Worm (Caenorhabditis elegans) whole organism, young adult: Measurements from ENCODE around the gene srp-2.

Experiments used
- B0019.2 ChIP-seq: fragments of 200-800 bp; sonication (Bioruptor generic); conservative IDR thresholded peaks from 2 replicates; pipeline ENCODE4 v1.3.6; 2022; ENCODE audit warnings: missing genetic modification reagents, missing genetic modification characterization, missing compliant biosample characterization
- B0035.1 ChIP-seq: sonication (generic microtip); optimal IDR thresholded peaks from 2 replicates; lab custom pipeline; 2016; ENCODE audit warnings: missing genetic modification characterization, mild to moderate bottlenecking, missing compliant biosample characterization, missing genotype, missing genetic modification reagents
- D2030.7 ChIP-seq: fragments of 200-800 bp; sonication (Bioruptor generic); IDR thresholded peaks from 2 replicates; pipeline ENCODE4 v1.3.6; 2022; ENCODE audit warnings: missing genetic modification reagents, missing genetic modification characterization, missing compliant biosample characterization
- F33H1.4 ChIP-seq: fragments of 200-800 bp; sonication (Bioruptor generic); IDR thresholded peaks from 2 replicates; pipeline ENCODE4 v1.3.6; 2022; ENCODE audit warnings: missing genetic modification reagents, missing genetic modification characterization, missing compliant biosample characterization
- F37B4.10 ChIP-seq: fragments of 200-800 bp; sonication (Bioruptor generic); IDR thresholded peaks from 2 replicates; pipeline ENCODE4 v1.3.6; 2022; ENCODE audit warnings: missing genetic modification characterization, missing compliant biosample characterization
- F52B5.7 ChIP-seq: sonication (generic microtip); optimal IDR thresholded peaks from 2 replicates; lab custom pipeline; 2016; ENCODE audit warnings: mild to moderate bottlenecking, missing genetic modification characterization, missing compliant biosample characterization
- F57A8.1 ChIP-seq: fragments of 200-800 bp; sonication (Bioruptor generic); optimal IDR thresholded peaks from 2 replicates; lab custom pipeline; 2018; ENCODE audit warnings: mild to moderate bottlenecking, missing genetic modification characterization, moderate library complexity, missing compliant biosample characterization
- K12H6.12 ChIP-seq: fragments of 200-800 bp; sonication (Bioruptor generic); optimal IDR thresholded peaks from 2 replicates; lab custom pipeline; 2018; ENCODE audit warnings: mild to moderate bottlenecking, missing genetic modification characterization, missing compliant biosample characterization
- T26A5.8 ChIP-seq: sonication (generic microtip); optimal IDR thresholded peaks from 2 replicates; lab custom pipeline; 2016; ENCODE audit warnings: missing genetic modification characterization, missing compliant biosample characterization
- Y53G8AR.9 ChIP-seq: fragments of 200-800 bp; sonication (Bioruptor generic); conservative IDR thresholded peaks from 2 replicates; pipeline ENCODE4 v1.3.6; 2022; ENCODE audit warnings: missing genetic modification reagents, missing genetic modification characterization, missing compliant biosample characterization
- Y56A3A.18 ChIP-seq: fragments of 200-800 bp; sonication (Bioruptor generic); IDR thresholded peaks from 2 replicates; pipeline ENCODE4 v1.3.6; 2022; ENCODE audit warnings: missing genetic modification reagents, missing genetic modification characterization, missing compliant biosample characterization
- athp-1 ChIP-seq: sonication (generic microtip); optimal IDR thresholded peaks from 2 replicates; lab custom pipeline; 2017; ENCODE audit warnings: mild to moderate bottlenecking, missing genetic modification characterization, missing compliant biosample characterization
- cebp-1 ChIP-seq, 2 experiments: fragments of 200-800 bp in 1 of 2; sonication (Bioruptor generic) in 1 of 2; sonication (generic microtip) in 1 of 2; IDR thresholded peaks in 1 of 2; optimal IDR thresholded peaks in 1 of 2; 2 replicates each; pipeline versions ENCODE4 v1.3.6 to Lab custom; 2017 to 2022; ENCODE audit warnings: missing compliant biosample characterization in 2 of 2, missing genetic modification characterization in 2 of 2, mild to moderate bottlenecking in 1 of 2, missing genetic modification reagents in 1 of 2, moderate library complexity in 1 of 2
- ceh-100 ChIP-seq: fragments of 200-800 bp; sonication (Bioruptor generic); IDR thresholded peaks from 2 replicates; pipeline ENCODE4 v1.3.6; 2022; ENCODE audit warnings: missing genetic modification reagents, missing genetic modification characterization, missing compliant biosample characterization
- ceh-79 ChIP-seq: sonication (generic microtip); optimal IDR thresholded peaks from 2 replicates; lab custom pipeline; 2017; ENCODE audit warnings: mild to moderate bottlenecking, missing genetic modification characterization, missing compliant biosample characterization
- dox-1 ChIP-seq: fragments of 200-800 bp; sonication (Bioruptor generic); IDR thresholded peaks from 2 replicates; pipeline ENCODE4 v1.3.6; 2022; ENCODE audit warnings: missing genetic modification reagents, missing genetic modification characterization, missing compliant biosample characterization
- dpl-1 ChIP-seq: fragments of 150-350 bp; optimal IDR thresholded peaks from 2 replicates; lab custom pipeline; 2014; ENCODE audit warnings: missing biosample characterization, missing genetic modification reagents, missing genetic modification characterization
- efl-1 ChIP-seq: fragments of 150-350 bp; optimal IDR thresholded peaks from 2 replicates; lab custom pipeline; 2014; ENCODE audit warnings: missing biosample characterization, missing genetic modification reagents, missing genetic modification characterization
- ekl-4 ChIP-seq: fragments of 200-800 bp; sonication (Bioruptor generic); IDR thresholded peaks from 2 replicates; pipeline ENCODE4 v1.3.6; 2022; ENCODE audit warnings: missing genetic modification reagents, missing genetic modification characterization, missing compliant biosample characterization
- ets-4 ChIP-seq: fragments of 200-800 bp; sonication (Bioruptor generic); optimal IDR thresholded peaks from 2 replicates; lab custom pipeline; 2018; ENCODE audit warnings: mild to moderate bottlenecking, missing genetic modification characterization, missing compliant biosample characterization
- fkh-3 ChIP-seq: sonication (generic microtip); optimal IDR thresholded peaks from 2 replicates; lab custom pipeline; 2016; ENCODE audit warnings: mild to moderate bottlenecking, missing genetic modification characterization, missing compliant biosample characterization
- him-1 ChIP-seq: sonication (generic microtip); optimal IDR thresholded peaks from 2 replicates; lab custom pipeline; 2016; ENCODE audit warnings: missing genotype, missing genetic modification reagents, missing genetic modification characterization, missing compliant biosample characterization
- hlh-26 ChIP-seq: fragments of 200-800 bp; sonication (Bioruptor generic); conservative IDR thresholded peaks from 2 replicates; pipeline ENCODE4 v1.3.6; 2022; ENCODE audit warnings: missing genetic modification reagents, missing genetic modification characterization, missing compliant biosample characterization
- hmg-1.2 ChIP-seq: fragments of 200-800 bp; sonication (Bioruptor generic); IDR thresholded peaks from 2 replicates; pipeline ENCODE4 v1.3.6; 2022; ENCODE audit warnings: missing genetic modification reagents, missing genetic modification characterization, missing compliant biosample characterization
- hmg-20 ChIP-seq: fragments of 200-800 bp; sonication (Bioruptor generic); IDR thresholded peaks from 2 replicates; pipeline ENCODE4 v1.3.6; 2022; ENCODE audit warnings: missing genetic modification reagents, missing genetic modification characterization, missing compliant biosample characterization
- hsf-1 ChIP-seq: fragments of 200-800 bp; sonication (Bioruptor generic); IDR thresholded peaks from 2 replicates; pipeline ENCODE4 v1.3.6; 2022; ENCODE audit warnings: missing genetic modification reagents, missing genetic modification characterization, missing compliant biosample characterization
- lin-54 ChIP-seq: fragments of 200-800 bp; sonication (Bioruptor generic); optimal IDR thresholded peaks from 2 replicates; lab custom pipeline; 2018; ENCODE audit warnings: mild to moderate bottlenecking, missing genetic modification characterization, missing compliant biosample characterization
- lir-1 ChIP-seq: fragments of 200-800 bp; sonication (Bioruptor generic); conservative IDR thresholded peaks from 2 replicates; pipeline ENCODE4 v1.3.6; 2022; ENCODE audit warnings: missing genetic modification reagents, missing genetic modification characterization, missing compliant biosample characterization
- lsy-27 ChIP-seq: sonication (generic microtip); optimal IDR thresholded peaks from 2 replicates; lab custom pipeline; 2017; ENCODE audit warnings: missing genetic modification characterization, mild to moderate bottlenecking, missing compliant biosample characterization, antibody characterized with exemption, missing genotype, borderline replicate concordance; ENCODE audit not compliant: insufficient read depth
- madf-10 ChIP-seq: sonication (generic microtip); optimal IDR thresholded peaks from 2 replicates; lab custom pipeline; 2016; ENCODE audit warnings: mild to moderate bottlenecking, missing genetic modification characterization, missing compliant biosample characterization
- madf-3 ChIP-seq: fragments of 200-800 bp; sonication (Bioruptor generic); IDR thresholded peaks from 2 replicates; pipeline ENCODE4 v1.3.6; 2022; ENCODE audit warnings: missing genetic modification reagents, missing genetic modification characterization, missing compliant biosample characterization
- madf-6 ChIP-seq: fragments of 200-800 bp; sonication (Bioruptor generic); IDR thresholded peaks from 2 replicates; pipeline ENCODE4 v1.3.6; 2022; ENCODE audit warnings: missing genetic modification reagents, missing genetic modification characterization, missing compliant biosample characterization
- mcd-1 ChIP-seq: fragments of 200-800 bp; sonication (Bioruptor generic); IDR thresholded peaks from 2 replicates; pipeline ENCODE4 v1.3.6; 2022; ENCODE audit warnings: missing genetic modification reagents, missing genetic modification characterization, missing compliant biosample characterization
- mes-4 ChIP-seq: sonication (generic microtip); optimal IDR thresholded peaks from 2 replicates; lab custom pipeline; 2016; ENCODE audit warnings: missing genotype, missing genetic modification characterization, missing compliant biosample characterization
- nfya-1 ChIP-seq: sonication (generic microtip); optimal IDR thresholded peaks from 2 replicates; lab custom pipeline; 2017; ENCODE audit warnings: antibody characterized with exemption, missing compliant biosample characterization, missing genetic modification characterization, borderline replicate concordance; ENCODE audit not compliant: insufficient read depth
- nfya-2 ChIP-seq: fragments of 200-800 bp; sonication (Bioruptor generic); IDR thresholded peaks from 2 replicates; pipeline ENCODE4 v1.3.6; 2022; ENCODE audit warnings: missing genetic modification reagents, missing genetic modification characterization, missing compliant biosample characterization
- nhr-90 ChIP-seq: sonication (generic microtip); optimal IDR thresholded peaks from 2 replicates; lab custom pipeline; 2016; ENCODE audit warnings: missing genotype, mild to moderate bottlenecking, missing genetic modification characterization, missing compliant biosample characterization
- pha-4 ChIP-seq: fragments of 150-350 bp; sonication (generic microtip); optimal IDR thresholded peaks from 2 replicates; lab custom pipeline; 2014; ENCODE audit warnings: missing biosample characterization, missing genetic modification reagents, missing genetic modification characterization
- rcor-1 ChIP-seq: fragments of 200-800 bp; sonication (Bioruptor generic); IDR thresholded peaks from 2 replicates; pipeline ENCODE4 v1.3.6; 2022; ENCODE audit warnings: missing genetic modification reagents, missing genetic modification characterization, missing compliant biosample characterization
- repo-1 ChIP-seq: sonication (generic microtip); optimal IDR thresholded peaks from 2 replicates; lab custom pipeline; 2017; ENCODE audit warnings: mild to moderate bottlenecking, missing genetic modification characterization, missing compliant biosample characterization
- rpc-1 ChIP-seq, 2 experiments: fragments of 150-350 bp in 1 of 2; sonication (generic microtip) in 1 of 2; optimal IDR thresholded peaks; 2 replicates each; lab custom pipeline; 2014 to 2018; ENCODE audit warnings: missing biosample characterization in 1 of 2, missing genetic modification characterization in 1 of 2, missing genetic modification reagents in 1 of 2, missing genotype in 1 of 2
- sdz-38 ChIP-seq: sonication (generic microtip); optimal IDR thresholded peaks from 2 replicates; lab custom pipeline; 2016; ENCODE audit warnings: missing genotype, missing genetic modification characterization, missing compliant biosample characterization
- snpc-4 ChIP-seq, 5 experiments: fragments of 150-350 bp in 1 of 5; sonication (generic microtip) in 4 of 5; optimal IDR thresholded peaks; 2 replicates each; lab custom pipeline; 2014 to 2018; ENCODE audit warnings: missing genetic modification characterization in 5 of 5, missing biosample characterization in 3 of 5, antibody characterized with exemption in 2 of 5, mild to moderate bottlenecking in 2 of 5, missing compliant biosample characterization in 2 of 5, missing genotype in 2 of 5, moderate library complexity in 2 of 5, missing genetic modification reagents in 1 of 5
- somi-1 ChIP-seq: fragments of 200-800 bp; sonication (Bioruptor generic); optimal IDR thresholded peaks from 2 replicates; lab custom pipeline; 2018; ENCODE audit warnings: mild to moderate bottlenecking, missing genetic modification characterization, missing compliant biosample characterization
- tbp1 ChIP-seq: fragments of 200-800 bp; sonication (Bioruptor generic); optimal IDR thresholded peaks from 2 replicates; lab custom pipeline; 2018; ENCODE audit warnings: mild to moderate bottlenecking, missing genetic modification characterization, missing compliant biosample characterization
- ztf-18 ChIP-seq: sonication (generic microtip); optimal IDR thresholded peaks from 2 replicates; lab custom pipeline; 2016; ENCODE audit warnings: missing genotype, mild to moderate bottlenecking, missing genetic modification characterization, missing compliant biosample characterization
- ztf-28 ChIP-seq: fragments of 200-800 bp; sonication (Bioruptor generic); IDR thresholded peaks from 2 replicates; pipeline ENCODE4 v1.3.6; 2022; ENCODE audit warnings: missing genetic modification reagents, missing genetic modification characterization, missing compliant biosample characterization

srp-2 gene

DNA sequence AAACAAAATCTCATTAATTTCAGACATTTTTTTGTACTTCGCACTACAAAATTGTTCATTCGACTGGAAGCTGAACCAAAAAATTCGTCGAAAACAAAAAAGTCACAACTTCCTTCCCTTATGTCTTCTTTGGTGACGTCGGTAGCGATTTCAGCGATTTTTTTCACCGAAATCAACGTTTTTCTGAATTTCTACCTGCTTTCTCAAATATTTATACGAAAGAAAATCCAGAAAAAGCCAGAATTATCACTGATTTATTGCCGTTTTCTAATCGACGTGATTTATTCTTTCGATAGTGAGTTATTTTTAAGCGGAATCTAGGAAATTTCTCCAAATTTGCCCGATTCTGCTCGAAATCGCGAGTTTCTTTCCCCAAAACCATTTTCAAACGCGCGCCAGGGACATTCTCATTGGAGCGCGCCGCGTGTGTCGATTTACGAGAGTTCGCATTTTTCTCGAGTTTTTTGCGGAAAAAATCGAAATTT, 12.5 kb downstream of the srp-2 start, which contains the start of gene srbc-58 (continued):
- no peak for TF ChIP-seq nhr-90
- no peak for TF ChIP-seq rcor-1 (GFP tag; lab: Robert Waterston, UW)
- no peak for TF ChIP-seq F57A8.1
- TF ChIP-seq madf-10 (tag; lab: Kevin White, UChicago), result no peak
- TF ChIP-seq nfya-1 (tag; lab: Kevin White, UChicago), result no peak
- TF ChIP-seq madf-6 (GFP tag; lab: Robert Waterston, UW), result peak; percentile 27
- no peak for TF ChIP-seq K12H6.12 (tag; lab: Kevin White, UChicago)
- no peak for TF ChIP-seq ztf-18 (tag; lab: Kevin White, UChicago)
- no peak for TF ChIP-seq F37B4.10 (GFP tag; lab: Robert Waterston, UW)
- no peak for TF ChIP-seq fkh-3
- TF ChIP-seq mes-4 (tag; lab: Kevin White, UChicago), result no peak
- TF ChIP-seq D2030.7 (GFP tag; lab: Robert Waterston, UW), result peak; percentile 45; the same call in 1 of the 2 replicates
- TF ChIP-seq him-1, result peak; percentile 49
- TF ChIP-seq F52B5.7 (tag; lab: Kevin White, UChicago), result no peak
- TF ChIP-seq ceh-79, result peak; percentile 8
- no peak for TF ChIP-seq cebp-1 (GFP tag; IDR thresholded peaks at IDR 0.05; lab: Robert Waterston, UW)
- TF ChIP-seq cebp-1 (tag; optimal IDR thresholded peaks at IDR 0.05; lab: Kevin White, UChicago), result peak; percentile 30
- TF ChIP-seq Y56A3A.18, result no peak
- peak; percentile 24 for TF ChIP-seq repo-1
- TF ChIP-seq Y53G8AR.9 (GFP tag; lab: Robert Waterston, UW), result peak; percentile 69; the same call in 1 of the 2 replicates
- no peak for TF ChIP-seq pha-4
- no peak for TF ChIP-seq sdz-38 (tag; lab: Kevin White, UChicago)
- TF ChIP-seq snpc-4 (GFP tag; optimal IDR thresholded peaks at IDR 0.05; lab: Kevin White, UChicago), result no peak
- TF ChIP-seq snpc-4 (tag; optimal IDR thresholded peaks at IDR 0.05; lab: Kevin White, UChicago), result peak in 2 of 4 experiments; percentile 10 to 39
- no peak for TF ChIP-seq madf-3 (GFP tag; lab: Robert Waterston, UW)
- TF ChIP-seq ets-4 (GFP tag; lab: Kevin White, UChicago), result no peak
- TF ChIP-seq hmg-1.2, result no peak
- TF ChIP-seq mcd-1 (GFP tag; lab: Robert Waterston, UW), result peak; percentile 83
- no peak for TF ChIP-seq B0035.1
- no peak for TF ChIP-seq B0019.2 (GFP tag; lab: Robert Waterston, UW)
- TF ChIP-seq ceh-100 (GFP tag; lab: Robert Waterston, UW), result no peak
- 0 out of 2 replicates have a peak, but pooled peaks have one; percentile 10 for TF ChIP-seq dox-1 (GFP tag; lab: Robert Waterston, UW)
- peak; percentile 75; the same call in 1 of the 2 replicates for TF ChIP-seq hsf-1
- TF ChIP-seq tbp1 (GFP tag; lab: Kevin White, UChicago), result peak; percentile 11
- TF ChIP-seq ekl-4, result peak; percentile 78
- peak; percentile 52 for TF ChIP-seq dpl-1
- no peak for TF ChIP-seq nfya-2 (GFP tag; lab: Robert Waterston, UW)
- TF ChIP-seq hmg-20 (GFP tag; lab: Robert Waterston, UW), result no peak
- no peak for TF ChIP-seq ztf-28
- no peak for TF ChIP-seq lsy-27
- peak; percentile 77 for TF ChIP-seq lin-54 (GFP tag; lab: Kevin White, UChicago)
- TF ChIP-seq rpc-1 (optimal IDR thresholded peaks at IDR 0.05; lab: Kevin White, UChicago), result no peak
- TF ChIP-seq rpc-1 (tag; optimal IDR thresholded peaks at IDR 0.05; lab: Kevin White, UChicago), result no peak
- TF ChIP-seq T26A5.8, result peak; percentile 2
- TF ChIP-seq F33H1.4, result no peak
- no peak for TF ChIP-seq athp-1
- no peak for TF ChIP-seq somi-1 (GFP tag; lab: Kevin White, UChicago)
- peak; percentile 85 for TF ChIP-seq efl-1 (GFP tag; lab: Kevin White, UChicago)
- no peak for TF ChIP-seq hlh-26 (GFP tag; lab: Robert Waterston, UW)
- no peak for TF ChIP-seq lir-1
